Worm (Caenorhabditis elegans) whole organism, mixed stage, embryonic: Measurements from ENCODE around the gene C44E12.1.

Experiments
- ceh-39 ChIP-seq: fragments of 150-350 bp; optimal IDR thresholded peaks from 2 replicates; lab custom pipeline; 2014; ENCODE audit warnings: missing biosample characterization, missing genetic modification characterization
- lsy-2 ChIP-seq: fragments of 150-350 bp; optimal IDR thresholded peaks from 2 replicates; lab custom pipeline; 2014; ENCODE audit warnings: missing biosample characterization, missing genetic modification characterization
- nhr-12 ChIP-seq: fragments of 150-350 bp; optimal IDR thresholded peaks from 2 replicates; lab custom pipeline; 2014; ENCODE audit warnings: missing biosample characterization, missing genetic modification characterization
- sptf-1 ChIP-seq: sonication (generic microtip); optimal IDR thresholded peaks from 2 replicates; lab custom pipeline; 2017; ENCODE audit warnings: mild to moderate bottlenecking, missing genetic modification characterization, moderate library complexity, missing compliant biosample characterization

ce11 chrX:7645313-7645712 is 48.6 kb downstream of the C44E12.1 start, which contains the start of gene F26A10.2:
- TF ChIP-seq nhr-12 (tag; lab: Kevin White, UChicago) (no peak), ceh-39 (tag; lab: Kevin White, UChicago) (no peak), lsy-2 (no peak), sptf-1 (no peak)
